Fruit fly (Drosophila melanogaster): ENCODE measurements around the gene CG9609.

dm6 chrX:16775083-16775482 lies 11.7 kb downstream of the CG9609 start:
- TF ChIP-seq EcR (GFP tag; optimal IDR thresholded peaks at IDR 0.05) (no peak), CG8478 (optimal IDR thresholded peaks at IDR 0.05) (no peak), psq (optimal IDR thresholded peaks at IDR 0.05) (no peak), pan (optimal IDR thresholded peaks at IDR 0.05) (no peak)

All from whole organism.